Fruit fly (Drosophila melanogaster): ENCODE results near the gene CG4511.

DNA sequence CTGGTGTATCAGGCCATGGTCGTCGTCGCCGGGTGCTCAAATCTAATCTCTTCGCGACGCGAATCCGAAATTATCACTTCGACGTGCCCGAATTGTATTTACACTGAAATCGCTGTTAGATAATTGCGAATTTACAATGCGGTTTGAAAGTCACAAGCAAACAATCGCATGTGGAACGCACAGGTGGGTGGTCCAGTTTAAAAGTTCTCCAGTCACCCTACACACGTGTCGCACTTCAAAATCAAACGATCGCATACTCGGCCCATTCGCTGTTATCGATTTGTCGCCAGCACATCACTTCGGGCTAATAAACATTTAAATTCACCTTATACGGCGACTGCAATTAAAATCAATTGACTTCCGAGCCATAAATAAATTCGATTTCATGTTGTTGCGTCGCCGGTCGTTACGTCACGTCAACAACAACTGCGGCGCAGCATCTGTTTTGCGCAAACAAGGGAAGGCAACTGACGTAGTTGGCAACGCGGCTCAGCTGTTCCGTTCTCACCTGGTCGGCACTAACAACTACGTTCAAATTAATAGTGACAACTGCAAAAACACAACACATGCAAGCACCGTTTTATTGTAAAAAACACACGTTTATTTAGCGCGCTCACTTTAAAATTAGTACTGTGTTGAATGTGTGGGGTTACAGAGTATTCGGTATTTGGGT lies 8.6 kb downstream of the CG4511 start, which contains the start of gene CG6574:
- TF ChIP-seq ap (GFP tag; IDR thresholded peaks at IDR 0.05), result no peak
- TF ChIP-seq Rx (GFP tag; IDR thresholded peaks at IDR 0.05), result no peak
- no peak for TF ChIP-seq vfl (GFP tag; optimal IDR thresholded peaks at IDR 0.05)
- TF ChIP-seq sim (GFP tag; IDR thresholded peaks at IDR 0.05), result no peak
- no peak for TF ChIP-seq BEAF-32 (GFP tag; optimal IDR thresholded peaks at IDR 0.05)
- TF ChIP-seq CG14441 (GFP tag; IDR thresholded peaks at IDR 0.05), result no peak
- peak in 1 of 2 experiments; percentile 74 for TF ChIP-seq tll (GFP tag; optimal IDR thresholded peaks at IDR 0.05)
- peak; percentile 46 for TF ChIP-seq CG34376 (GFP tag; optimal IDR thresholded peaks at IDR 0.05)
- no peak for TF ChIP-seq Six4 (GFP tag; optimal IDR thresholded peaks at IDR 0.05)
- TF ChIP-seq ewg (GFP tag; optimal IDR thresholded peaks at IDR 0.05), result no peak
- TF ChIP-seq stc (GFP tag; IDR thresholded peaks at IDR 0.05), result no peak

Measured in whole organism, embryonic.